Fruit fly (Drosophila melanogaster) whole organism, embryonic: ENCODE results near the gene IntS9.

Source experiments
- Adf1 ChIP-seq: fragments of 200-800 bp; sonication (Bioruptor generic); IDR thresholded peaks from 2 replicates; pipeline ENCODE4 v1.3.6; 2022; ENCODE audit warnings: missing biosample characterization, missing genetic modification characterization
- CG10267 ChIP-seq: fragments of 200-800 bp; sonication (Bioruptor generic); optimal IDR thresholded peaks from 2 replicates; lab custom pipeline; 2018; ENCODE audit warnings: missing biosample characterization, mild to moderate bottlenecking, missing genetic modification characterization, moderate library complexity
- CG10366 ChIP-seq: fragments of 200-800 bp; sonication (Bioruptor generic); IDR thresholded peaks from 2 replicates; pipeline ENCODE4 v1.3.6; 2022; ENCODE audit warnings: missing biosample characterization, missing genetic modification characterization
- CG11398 ChIP-seq: fragments of 200-800 bp; sonication (Bioruptor generic); optimal IDR thresholded peaks from 2 replicates; lab custom pipeline; 2016; ENCODE audit warnings: missing biosample characterization, missing genetic modification characterization
- CG12071 ChIP-seq: fragments of 200-800 bp; sonication (Bioruptor generic); optimal IDR thresholded peaks from 3 replicates; lab custom pipeline; 2018; ENCODE audit warnings: missing biosample characterization, mild to moderate bottlenecking, missing genetic modification characterization
- CG12104 ChIP-seq: fragments of 200-800 bp; sonication (Bioruptor generic); optimal IDR thresholded peaks from 3 replicates; lab custom pipeline; 2016; ENCODE audit warnings: missing biosample characterization, missing genetic modification characterization
- CG12769 ChIP-seq: fragments of 200-800 bp; sonication (Bioruptor generic); optimal IDR thresholded peaks from 2 replicates; lab custom pipeline; 2019; ENCODE audit warnings: missing biosample characterization, mild to moderate bottlenecking, missing genetic modification characterization, moderate library complexity
- CG15514 ChIP-seq: fragments of 200-800 bp; sonication (Bioruptor generic); optimal IDR thresholded peaks from 3 replicates; lab custom pipeline; 2017; ENCODE audit warnings: missing biosample characterization, missing genetic modification characterization, mild to moderate bottlenecking, moderate library complexity, missing genetic modification reagents
- CG16779 ChIP-seq: fragments of 200-800 bp; sonication (Bioruptor generic); IDR thresholded peaks from 2 replicates; pipeline ENCODE4 v1.3.6; 2022; ENCODE audit warnings: missing biosample characterization, missing genetic modification characterization
- CG17385 ChIP-seq: fragments of 200-800 bp; sonication (Bioruptor generic); optimal IDR thresholded peaks from 3 replicates; lab custom pipeline; 2018; ENCODE audit warnings: missing biosample characterization, mild to moderate bottlenecking, missing genetic modification characterization
- CG17912 ChIP-seq: fragments of 200-800 bp; sonication (Bioruptor generic); optimal IDR thresholded peaks from 2 replicates; lab custom pipeline; 2018; ENCODE audit warnings: missing biosample characterization, mild to moderate bottlenecking, missing genetic modification characterization
- CG18476 ChIP-seq: fragments of 200-800 bp; sonication (Bioruptor generic); optimal IDR thresholded peaks from 2 replicates; lab custom pipeline; 2016; ENCODE audit warnings: missing biosample characterization, mild to moderate bottlenecking, missing genetic modification characterization
- CG2129 ChIP-seq: fragments of 200-800 bp; sonication (Bioruptor generic); IDR thresholded peaks from 2 replicates; pipeline ENCODE4 v1.3.6; 2022; ENCODE audit warnings: missing biosample characterization, missing genetic modification characterization; ENCODE audit not compliant: partially characterized antibody
- CG2199 ChIP-seq: fragments of 200-800 bp; sonication (Bioruptor generic); IDR thresholded peaks from 3 replicates; pipeline ENCODE4 v1.3.6; 2022; ENCODE audit warnings: missing biosample characterization, missing genetic modification characterization
- CG2712 ChIP-seq: fragments of 200-800 bp; optimal IDR thresholded peaks from 3 replicates; lab custom pipeline; 2019; ENCODE audit warnings: missing biosample characterization, mild to moderate bottlenecking, missing genetic modification characterization, moderate library complexity
- CG34376 ChIP-seq: fragments of 200-800 bp; sonication (Bioruptor generic); optimal IDR thresholded peaks from 2 replicates; lab custom pipeline; 2018; ENCODE audit warnings: missing biosample characterization, mild to moderate bottlenecking, missing genetic modification characterization
- CG5245 ChIP-seq: fragments of 200-800 bp; sonication (Bioruptor generic); optimal IDR thresholded peaks from 3 replicates; lab custom pipeline; 2016; ENCODE audit warnings: missing biosample characterization, missing genetic modification characterization
- CG7786 ChIP-seq: fragments of 200-800 bp; sonication (Bioruptor generic); optimal IDR thresholded peaks from 2 replicates; lab custom pipeline; 2016; ENCODE audit warnings: missing biosample characterization, missing genetic modification characterization
- CG8281 ChIP-seq: fragments of 200-800 bp; sonication (Bioruptor generic); optimal IDR thresholded peaks from 2 replicates; lab custom pipeline; 2018; ENCODE audit warnings: missing biosample characterization, mild to moderate bottlenecking, missing genetic modification characterization, moderate library complexity
- CG8359 ChIP-seq: fragments of 200-800 bp; sonication (Bioruptor generic); optimal IDR thresholded peaks from 2 replicates; lab custom pipeline; 2017; ENCODE audit warnings: missing biosample characterization, mild to moderate bottlenecking, missing genetic modification characterization, borderline replicate concordance
- CG9609 ChIP-seq: fragments of 200-800 bp; sonication (Bioruptor generic); optimal IDR thresholded peaks from 3 replicates; lab custom pipeline; 2016; ENCODE audit warnings: missing biosample characterization, missing genetic modification characterization
- CG9727 ChIP-seq: fragments of 200-800 bp; sonication (Bioruptor generic); optimal IDR thresholded peaks from 3 replicates; lab custom pipeline; 2017; ENCODE audit warnings: missing biosample characterization, mild to moderate bottlenecking, missing genetic modification characterization
- D ChIP-seq, 2 experiments: fragments of 200-800 bp in 1 of 2; fragments of >200 bp in 1 of 2; sonication (Bioruptor generic) in 1 of 2; optimal IDR thresholded peaks; 2 replicates in 1 of 2; 3 replicates in 1 of 2; lab custom pipeline; 2017; ENCODE audit warnings: mild to moderate bottlenecking in 1 of 2, missing biosample characterization in 1 of 2, missing genetic modification characterization in 1 of 2, missing genetic modification reagents in 1 of 2
- Dp ChIP-seq: fragments of 200-800 bp; sonication (Bioruptor generic); optimal IDR thresholded peaks from 2 replicates; lab custom pipeline; 2018; ENCODE audit warnings: missing biosample characterization, mild to moderate bottlenecking, missing genetic modification characterization, moderate library complexity
- Drgx ChIP-seq: fragments of 200-800 bp; sonication (Bioruptor generic); IDR thresholded peaks from 2 replicates; pipeline ENCODE4 v1.3.6; 2022; ENCODE audit warnings: missing biosample characterization, missing genetic modification characterization
- E2f1 ChIP-seq: fragments of 200-800 bp; sonication (Bioruptor generic); IDR thresholded peaks from 2 replicates; pipeline ENCODE4 v1.3.6; 2022; ENCODE audit warnings: missing biosample characterization, missing genetic modification characterization
- ERR ChIP-seq: fragments of 200-800 bp; sonication (Bioruptor generic); optimal IDR thresholded peaks from 2 replicates; lab custom pipeline; 2016; ENCODE audit warnings: missing biosample characterization, missing genetic modification characterization
- Ets65A ChIP-seq: fragments of 200-800 bp; sonication (Bioruptor generic); peaks from one replicate; lab custom pipeline; 2016; ENCODE audit warnings: missing biosample characterization, missing genetic modification characterization
- Ets97D ChIP-seq: fragments of 200-800 bp; sonication (Bioruptor generic); optimal IDR thresholded peaks from 3 replicates; lab custom pipeline; 2016; ENCODE audit warnings: missing biosample characterization, missing genetic modification characterization
- Fer3 ChIP-seq: fragments of 200-800 bp; sonication (Bioruptor generic); optimal IDR thresholded peaks from 2 replicates; lab custom pipeline; 2018; ENCODE audit warnings: missing biosample characterization, mild to moderate bottlenecking, missing genetic modification characterization, moderate library complexity
- Hey ChIP-seq: fragments of 200-800 bp; sonication (Bioruptor generic); optimal IDR thresholded peaks from 3 replicates; lab custom pipeline; 2018; ENCODE audit warnings: missing biosample characterization, mild to moderate bottlenecking, missing genetic modification characterization
- Lim3 ChIP-seq: fragments of 200-800 bp; sonication (Bioruptor generic); IDR thresholded peaks from 2 replicates; pipeline ENCODE4 v1.3.6; 2022; ENCODE audit warnings: missing biosample characterization, missing genetic modification characterization
- Mad ChIP-seq: fragments of 200-800 bp; sonication (Bioruptor generic); optimal IDR thresholded peaks from 2 replicates; lab custom pipeline; 2016; ENCODE audit warnings: missing biosample characterization, missing genetic modification characterization
- Med ChIP-seq: fragments of 200-800 bp; sonication (Bioruptor generic); peaks from one replicate; lab custom pipeline; 2016; ENCODE audit warnings: missing biosample characterization, missing genetic modification characterization, mild to moderate bottlenecking, inconsistent platforms, moderate library complexity
- YL-1 ChIP-seq: fragments of 200-800 bp; sonication (Bioruptor generic); optimal IDR thresholded peaks from 3 replicates; lab custom pipeline; 2017; ENCODE audit warnings: missing biosample characterization, mild to moderate bottlenecking, missing genetic modification characterization
- ac ChIP-seq: fragments of 200-800 bp; sonication (Bioruptor generic); optimal IDR thresholded peaks from 3 replicates; lab custom pipeline; 2017; ENCODE audit warnings: missing biosample characterization, mild to moderate bottlenecking, missing genetic modification characterization
- al ChIP-seq: fragments of 200-800 bp; sonication (Bioruptor generic); IDR thresholded peaks from 2 replicates; pipeline ENCODE4 v1.3.6; 2022; ENCODE audit warnings: missing biosample characterization, missing genetic modification characterization
- bigmax ChIP-seq: fragments of 200-800 bp; sonication (Bioruptor generic); optimal IDR thresholded peaks from 2 replicates; lab custom pipeline; 2018; ENCODE audit warnings: missing biosample characterization, mild to moderate bottlenecking, missing genetic modification characterization
- cad ChIP-seq: fragments of >200 bp; optimal IDR thresholded peaks from 2 replicates; lab custom pipeline; 2017; ENCODE audit warnings: missing biosample characterization, missing genetic modification characterization
- cas ChIP-seq: fragments of 200-800 bp; sonication (Bioruptor generic); IDR thresholded peaks from 2 replicates; pipeline ENCODE4 v1.3.6; 2022; ENCODE audit warnings: missing biosample characterization, missing genetic modification characterization
- eyg ChIP-seq: fragments of 200-800 bp; sonication (Bioruptor generic); optimal IDR thresholded peaks from 3 replicates; lab custom pipeline; 2016; ENCODE audit warnings: missing biosample characterization, missing genetic modification characterization
- fd64A ChIP-seq: fragments of 200-800 bp; sonication (Bioruptor generic); optimal IDR thresholded peaks from 3 replicates; lab custom pipeline; 2018; ENCODE audit warnings: missing biosample characterization, mild to moderate bottlenecking, missing genetic modification characterization
- grau ChIP-seq: fragments of 200-800 bp; optimal IDR thresholded peaks from 3 replicates; lab custom pipeline; 2019; ENCODE audit warnings: missing biosample characterization, mild to moderate bottlenecking, missing genetic modification characterization, moderate library complexity
- jumu ChIP-seq: fragments of 200-800 bp; sonication (Bioruptor generic); optimal IDR thresholded peaks from 3 replicates; lab custom pipeline; 2016; ENCODE audit warnings: missing biosample characterization, missing genetic modification characterization
- lmd ChIP-seq: fragments of 200-800 bp; sonication (Bioruptor generic); IDR thresholded peaks from 2 replicates; pipeline ENCODE4 v1.3.6; 2022; ENCODE audit warnings: missing biosample characterization, missing genetic modification characterization
- otp ChIP-seq: fragments of 200-800 bp; sonication (Bioruptor generic); IDR thresholded peaks from 3 replicates; pipeline ENCODE4, ENCODE4 v1.3.6; 2022; ENCODE audit warnings: missing biosample characterization, missing genetic modification characterization
- schlank ChIP-seq: fragments of 200-800 bp; sonication (Bioruptor generic); optimal IDR thresholded peaks from 2 replicates; lab custom pipeline; 2018; ENCODE audit warnings: missing biosample characterization, mild to moderate bottlenecking, missing genetic modification characterization
- ssp ChIP-seq: fragments of 200-800 bp; sonication (Bioruptor generic); IDR thresholded peaks from 2 replicates; pipeline ENCODE4 v1.3.6; 2022; ENCODE audit warnings: missing biosample characterization, missing genetic modification characterization
- stwl ChIP-seq: fragments of 200-800 bp; sonication (Bioruptor generic); optimal IDR thresholded peaks from 3 replicates; lab custom pipeline; 2018; ENCODE audit warnings: missing biosample characterization, mild to moderate bottlenecking, missing genetic modification characterization, moderate library complexity
- sug ChIP-seq: fragments of 200-800 bp; optimal IDR thresholded peaks from 2 replicates; lab custom pipeline; 2019; ENCODE audit warnings: missing biosample characterization, mild to moderate bottlenecking, missing genetic modification characterization, moderate library complexity
- vnd ChIP-seq: fragments of 200-800 bp; sonication (Bioruptor generic); IDR thresholded peaks from 3 replicates; pipeline ENCODE4 v1.3.6; 2022; ENCODE audit warnings: missing biosample characterization, missing genetic modification characterization; ENCODE audit not compliant: partially characterized antibody
- vvl ChIP-seq: fragments of 200-800 bp; sonication (Bioruptor generic); IDR thresholded peaks from 2 replicates; pipeline ENCODE4 v1.3.6; 2022; ENCODE audit warnings: missing biosample characterization, missing genetic modification characterization

Gene IntS9

dm6 chr3L:16147819-16148236 is 42.4 kb upstream of the IntS9 start (continued):
- peak; percentile 90 for TF ChIP-seq Ets65A (GFP tag; lab: Kevin White, UChicago)
- TF ChIP-seq CG8359 (GFP tag; lab: Kevin White, UChicago) = no peak
- no peak for TF ChIP-seq eyg (GFP tag; lab: Kevin White, UChicago)
- TF ChIP-seq CG5245 (GFP tag; lab: Kevin White, UChicago) = no peak
- TF ChIP-seq cad (GFP tag; lab: Kevin White, UChicago) = no peak
- no peak for TF ChIP-seq CG10267 (tag; lab: Kevin White, UChicago)
- TF ChIP-seq vvl (GFP tag; lab: Robert Waterston, UW) = no peak
- TF ChIP-seq lmd (GFP tag; lab: Robert Waterston, UW) = no peak
- TF ChIP-seq CG8281 = no peak
- TF ChIP-seq CG15514 (GFP tag; lab: Kevin White, UChicago) = peak; percentile 17
- TF ChIP-seq CG12769 = no peak
- no peak for TF ChIP-seq jumu (GFP tag; lab: Kevin White, UChicago)
- no peak for TF ChIP-seq cas
- peak; percentile 4 for TF ChIP-seq CG17385 (GFP tag; lab: Kevin White, UChicago)
- no peak for TF ChIP-seq Ets97D (GFP tag; lab: Kevin White, UChicago)
- TF ChIP-seq D (optimal IDR thresholded peaks at IDR 0.05; lab: Kevin White, UChicago) = no peak
- TF ChIP-seq D (GFP tag; optimal IDR thresholded peaks at IDR 0.05; lab: Kevin White, UChicago) = no peak
- TF ChIP-seq otp (GFP tag; lab: Robert Waterston, UW) = no peak
- TF ChIP-seq E2f1 = no peak
- peak; percentile 27 for TF ChIP-seq sug (tag; lab: Kevin White, UChicago)
- no peak for TF ChIP-seq schlank
- no peak for TF ChIP-seq bigmax (GFP tag; lab: Kevin White, UChicago)
- no peak for TF ChIP-seq Lim3 (GFP tag; lab: Robert Waterston, UW)
- TF ChIP-seq CG11398 (GFP tag; lab: Kevin White, UChicago) = no peak
- TF ChIP-seq fd64A (GFP tag; lab: Kevin White, UChicago) = no peak
- TF ChIP-seq CG16779 (GFP tag; lab: Robert Waterston, UW) = no peak
- no peak for TF ChIP-seq CG9609 (GFP tag; lab: Kevin White, UChicago)
- TF ChIP-seq ac = no peak
- TF ChIP-seq vnd = no peak
- peak; percentile 16 for TF ChIP-seq CG12104 (GFP tag; lab: Kevin White, UChicago)
- TF ChIP-seq CG12071 (GFP tag; lab: Kevin White, UChicago) = no peak
- no peak for TF ChIP-seq ssp (GFP tag; lab: Robert Waterston, UW)
- no peak for TF ChIP-seq Drgx (GFP tag; lab: Robert Waterston, UW)
- no peak for TF ChIP-seq ERR
- TF ChIP-seq Fer3 (tag; lab: Kevin White, UChicago) = no peak
- TF ChIP-seq CG34376 (GFP tag; lab: Kevin White, UChicago) = peak; percentile 7
- TF ChIP-seq stwl = no peak
- TF ChIP-seq al (GFP tag; lab: Robert Waterston, UW) = no peak
- TF ChIP-seq CG2199 (GFP tag; lab: Robert Waterston, UW) = no peak
- TF ChIP-seq Med (GFP tag; lab: Kevin White, UChicago) = peak; percentile 77
- no peak for TF ChIP-seq YL-1
- TF ChIP-seq CG10366 = no peak
- peak; percentile 86 for TF ChIP-seq Hey (tag; lab: Kevin White, UChicago)
- TF ChIP-seq CG2712 (tag; lab: Kevin White, UChicago) = no peak
- TF ChIP-seq CG7786 = peak; percentile 41
- TF ChIP-seq Dp (GFP tag; lab: Kevin White, UChicago) = no peak
- TF ChIP-seq CG18476 (GFP tag; lab: Kevin White, UChicago) = no peak
- TF ChIP-seq CG9727 (GFP tag; lab: Kevin White, UChicago) = peak; percentile 28
- no peak for TF ChIP-seq Mad (GFP tag; lab: Kevin White, UChicago)
- TF ChIP-seq CG2129 = no peak
- no peak for TF ChIP-seq CG17912
- TF ChIP-seq Adf1 (GFP tag; lab: Robert Waterston, UW) = no peak
- TF ChIP-seq grau (tag; lab: Kevin White, UChicago) = peak; percentile 48
